Fruit fly (Drosophila melanogaster) whole organism, adult: Measurements from ENCODE around the gene sgg.

Experiments used
- CG11617 ChIP-seq: fragments of 200-800 bp; sonication (Bioruptor generic); optimal IDR thresholded peaks from 2 replicates; lab custom pipeline; 2017; ENCODE audit warnings: mild to moderate bottlenecking, missing biosample characterization, missing genetic modification reagents, missing genetic modification characterization
- CG12768 ChIP-seq: fragments of 200-800 bp; sonication (Bioruptor generic); optimal IDR thresholded peaks from 2 replicates; lab custom pipeline; 2017; ENCODE audit warnings: missing biosample characterization, missing genetic modification characterization, mild to moderate bottlenecking, moderate library complexity, missing genetic modification reagents
- CG14711 ChIP-seq: fragments of 200-800 bp; sonication (Bioruptor generic); optimal IDR thresholded peaks from 2 replicates; lab custom pipeline; 2018; ENCODE audit warnings: missing biosample characterization, mild to moderate bottlenecking, missing genetic modification characterization, moderate library complexity
- CG1620 ChIP-seq: fragments of 200-800 bp; sonication (Bioruptor generic); optimal IDR thresholded peaks from 2 replicates; lab custom pipeline; 2016; ENCODE audit warnings: missing biosample characterization, missing genetic modification characterization
- CG33017 ChIP-seq: fragments of 200-800 bp; sonication (Bioruptor generic); optimal IDR thresholded peaks from 2 replicates; lab custom pipeline; 2018; ENCODE audit warnings: missing biosample characterization, mild to moderate bottlenecking, missing genetic modification characterization, moderate library complexity
- CG5204 ChIP-seq: fragments of 200-800 bp; sonication (Bioruptor generic); optimal IDR thresholded peaks from 2 replicates; lab custom pipeline; 2016; ENCODE audit warnings: missing biosample characterization, missing genetic modification characterization
- CG7045 ChIP-seq: fragments of 200-800 bp; sonication (Bioruptor generic); optimal IDR thresholded peaks from 2 replicates; lab custom pipeline; 2017; ENCODE audit warnings: missing biosample characterization, mild to moderate bottlenecking, missing genetic modification characterization
- CG7101 ChIP-seq: fragments of 200-800 bp; sonication (Bioruptor generic); optimal IDR thresholded peaks from 2 replicates; lab custom pipeline; 2018; ENCODE audit warnings: missing biosample characterization, mild to moderate bottlenecking, missing genetic modification characterization, moderate library complexity
- Clk ChIP-seq: fragments of 200-800 bp; sonication (Bioruptor generic); optimal IDR thresholded peaks from 2 replicates; lab custom pipeline; 2017; ENCODE audit warnings: missing biosample characterization, missing genetic modification characterization
- Crg-1 ChIP-seq: fragments of 200-800 bp; sonication (Bioruptor generic); optimal IDR thresholded peaks from 2 replicates; lab custom pipeline; 2016; ENCODE audit warnings: missing biosample characterization, missing genetic modification characterization
- Hr96 ChIP-seq: fragments of 200-800 bp; sonication (Bioruptor generic); optimal IDR thresholded peaks from 2 replicates; lab custom pipeline; 2016; ENCODE audit warnings: missing biosample characterization, missing genetic modification characterization
- Mnt ChIP-seq: fragments of 200-800 bp; sonication (Bioruptor generic); optimal IDR thresholded peaks from 2 replicates; lab custom pipeline; 2016; ENCODE audit warnings: missing biosample characterization, mild to moderate bottlenecking, missing genetic modification characterization
- bab1 ChIP-seq: fragments of 200-800 bp; sonication (Bioruptor generic); optimal IDR thresholded peaks from 3 replicates; lab custom pipeline; 2019; ENCODE audit warnings: missing biosample characterization, mild to moderate bottlenecking, missing genetic modification characterization, moderate library complexity
- cic ChIP-seq: fragments of 200-800 bp; sonication (Bioruptor generic); optimal IDR thresholded peaks from 2 replicates; lab custom pipeline; 2017; ENCODE audit warnings: missing biosample characterization, mild to moderate bottlenecking, missing genetic modification characterization, moderate library complexity
- cnc ChIP-seq, 2 experiments: fragments of >200 bp; optimal IDR thresholded peaks; 2 replicates each; lab custom pipeline; 2017
- kay ChIP-seq: fragments of 200-800 bp; sonication (Bioruptor generic); peaks from one replicate; lab custom pipeline; 2016; ENCODE audit warnings: missing biosample characterization, missing genetic modification characterization, borderline replicate concordance
- ovo ChIP-seq: fragments of 200-800 bp; sonication (Bioruptor generic); optimal IDR thresholded peaks from 2 replicates; lab custom pipeline; 2016; ENCODE audit warnings: missing biosample characterization, missing genetic modification characterization
- pad ChIP-seq: fragments of 200-800 bp; sonication (Bioruptor generic); optimal IDR thresholded peaks from 3 replicates; lab custom pipeline; 2017; ENCODE audit warnings: missing biosample characterization, missing genetic modification characterization, mild to moderate bottlenecking, moderate library complexity, missing genetic modification reagents
- tj ChIP-seq: fragments of 200-800 bp; sonication (Bioruptor generic); optimal IDR thresholded peaks from 3 replicates; lab custom pipeline; 2017; ENCODE audit warnings: missing biosample characterization, mild to moderate bottlenecking, missing genetic modification characterization, moderate library complexity
- toe ChIP-seq: fragments of 200-800 bp; sonication (Bioruptor generic); optimal IDR thresholded peaks from 2 replicates; lab custom pipeline; 2016; ENCODE audit warnings: missing biosample characterization, missing genetic modification characterization

Gene sgg

DNA sequence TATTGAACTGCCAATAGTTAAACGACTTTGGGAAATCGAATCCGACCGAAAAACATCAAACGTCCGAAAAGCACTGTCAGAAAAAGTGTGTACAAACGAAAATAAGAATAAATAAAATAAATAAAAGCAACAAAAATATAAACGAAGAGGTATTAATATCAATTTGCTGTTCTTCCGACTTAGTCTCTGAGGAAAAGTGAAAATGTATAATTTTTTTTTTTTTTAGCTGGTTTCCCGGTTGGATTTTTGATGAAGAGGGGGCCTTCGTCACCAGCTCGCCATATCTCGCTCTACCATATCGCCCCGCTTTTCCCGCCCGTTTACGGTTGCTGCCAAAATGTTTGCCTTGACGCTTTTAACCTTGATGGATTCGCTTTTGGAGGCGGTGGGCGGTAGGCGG is 4.9 kb downstream of the sgg start:
- TF ChIP-seq CG14711 (no peak), Clk (no peak), Hr96 (GFP tag; lab: Kevin White, UChicago) (no peak), CG12768 (GFP tag; lab: Kevin White, UChicago) (no peak), ovo (GFP tag; lab: Kevin White, UChicago) (no peak)

DNA sequence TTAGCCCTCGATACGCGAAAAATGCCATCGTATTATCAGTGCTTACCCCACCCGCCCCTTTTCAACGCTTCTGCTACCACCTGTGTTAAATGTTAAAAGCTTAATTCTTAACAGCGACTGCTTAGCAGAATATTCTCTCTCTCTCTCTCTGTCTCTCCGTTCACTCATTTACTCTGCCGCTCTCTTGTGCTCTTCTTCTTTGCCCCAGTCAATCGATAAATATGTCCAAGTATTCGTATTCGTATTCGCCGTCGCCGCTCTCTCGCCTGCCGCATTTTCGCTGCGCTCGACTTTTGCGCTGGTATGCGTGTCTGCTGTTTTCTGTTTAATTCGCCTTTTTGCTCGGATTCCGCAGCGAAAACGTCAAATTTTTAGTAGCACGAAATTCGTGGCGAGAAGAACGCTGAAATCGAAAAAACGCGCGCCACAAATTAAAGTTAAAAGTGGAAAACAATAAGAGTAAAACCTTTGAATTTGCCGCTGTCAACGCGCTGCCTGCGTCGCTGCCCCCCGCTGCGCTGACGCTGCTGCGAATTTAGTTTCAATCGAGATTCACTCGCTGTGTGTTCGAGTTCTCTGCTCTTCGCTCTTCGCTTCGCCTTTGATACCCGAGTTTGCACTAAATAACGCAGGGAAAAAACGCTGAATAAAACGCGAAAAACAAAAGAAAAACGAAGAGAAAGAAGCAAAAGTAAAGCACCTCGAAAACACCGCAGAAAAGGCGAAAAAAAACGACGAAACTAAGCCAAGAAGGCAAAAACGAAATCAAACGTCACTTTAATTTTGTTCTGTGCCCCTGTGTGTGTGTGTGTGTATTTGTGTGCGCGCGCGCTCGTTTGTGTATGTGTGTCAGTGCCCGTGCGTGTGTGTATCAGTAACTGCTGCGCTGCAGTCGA is 9.0 kb downstream of the sgg start:
- TF ChIP-seq CG5204 (no peak), kay (GFP tag; lab: Kevin White, UChicago) (no peak), cic (GFP tag; lab: Kevin White, UChicago) (peak; percentile 21), ovo (GFP tag; lab: Kevin White, UChicago) (no peak), CG7101 (tag; lab: Kevin White, UChicago) (peak; percentile 30), toe (GFP tag; lab: Kevin White, UChicago) (no peak), tj (GFP tag; lab: Kevin White, UChicago) (peak; percentile 75), CG1620 (GFP tag; lab: Kevin White, UChicago) (no peak), CG11617 (GFP tag; lab: Kevin White, UChicago) (peak; percentile 36), Clk (no peak), pad (GFP tag; lab: Kevin White, UChicago) (peak; percentile 34), Mnt (peak; percentile 34), CG33017 (tag; lab: Kevin White, UChicago) (no peak), CG14711 (no peak), cnc (optimal IDR thresholded peaks at IDR 0.05; lab: Kevin White, UChicago) (no peak), Hr96 (GFP tag; lab: Kevin White, UChicago) (no peak), CG7045 (GFP tag; lab: Kevin White, UChicago) (no peak), Crg-1 (GFP tag; lab: Kevin White, UChicago) (no peak), CG12768 (GFP tag; lab: Kevin White, UChicago) (peak; percentile 23), bab1 (GFP tag; lab: Kevin White, UChicago) (peak; percentile 1)

DNA sequence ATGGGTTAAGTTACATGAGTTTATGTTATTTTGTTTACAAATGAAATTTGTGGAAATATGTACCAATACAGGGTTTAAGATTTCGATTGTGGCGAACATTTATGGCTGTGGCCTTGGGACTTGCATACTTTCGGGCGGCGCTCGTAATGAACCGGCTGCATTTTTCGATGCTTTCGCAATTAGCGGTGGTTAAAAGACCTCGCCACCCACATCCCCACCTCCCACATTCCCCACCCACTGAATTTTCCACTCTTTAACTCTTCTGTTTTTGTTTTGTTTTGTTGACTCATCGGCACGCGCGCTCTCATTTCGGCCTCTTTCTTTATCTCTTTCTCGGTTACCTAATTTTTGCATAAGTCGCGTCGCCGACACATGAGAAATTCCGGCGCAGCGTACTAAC is 11.8 kb downstream of the sgg start:
- TF ChIP-seq Clk (no peak), cnc (optimal IDR thresholded peaks at IDR 0.05; lab: Kevin White, UChicago) (no peak), cic (GFP tag; lab: Kevin White, UChicago) (no peak), tj (GFP tag; lab: Kevin White, UChicago) (no peak), pad (GFP tag; lab: Kevin White, UChicago) (no peak), bab1 (GFP tag; lab: Kevin White, UChicago) (no peak), ovo (GFP tag; lab: Kevin White, UChicago) (no peak)

DNA sequence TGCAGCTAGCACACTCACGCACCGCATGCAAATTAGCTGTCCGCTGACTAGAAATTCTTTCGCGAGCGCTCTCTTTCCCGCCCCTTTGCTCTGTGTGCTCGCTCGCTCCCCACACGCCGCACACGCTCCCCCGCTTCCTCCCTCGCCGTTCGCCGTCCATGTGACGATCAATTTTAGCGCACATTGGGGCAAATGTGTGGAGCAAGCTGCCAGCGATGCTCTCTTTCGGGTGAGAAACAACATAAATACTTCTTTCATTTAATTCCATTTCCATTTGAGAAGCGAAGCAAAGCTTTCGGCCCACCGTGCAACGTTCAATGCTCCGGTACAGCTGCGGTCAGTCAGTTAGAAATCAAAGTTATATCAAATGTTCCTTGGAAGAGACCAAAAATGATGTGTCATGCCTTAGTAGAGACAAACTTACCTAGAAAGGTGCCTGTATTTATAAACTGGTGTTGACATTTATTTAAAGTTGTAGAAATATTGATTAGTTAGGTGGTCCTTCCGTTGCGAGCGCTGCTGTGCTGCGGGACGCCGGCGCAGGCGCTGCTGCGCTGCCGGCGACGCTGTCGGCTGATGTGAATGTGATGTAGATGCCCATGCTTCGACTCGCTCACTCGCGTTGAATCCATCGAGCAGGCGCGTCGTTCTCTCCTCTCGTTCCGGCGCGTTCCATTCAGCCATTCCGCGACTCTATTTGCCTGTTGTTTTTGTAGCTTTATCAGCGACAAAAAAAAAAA is 12.4 kb downstream of the sgg start:
- TF ChIP-seq Hr96 (GFP tag; lab: Kevin White, UChicago) (peak; percentile 93), toe (GFP tag; lab: Kevin White, UChicago) (peak; percentile 49), ovo (GFP tag; lab: Kevin White, UChicago) (peak; percentile 46), CG14711 (peak; percentile 88), Mnt (peak; percentile 84), CG12768 (GFP tag; lab: Kevin White, UChicago) (peak; percentile 85), cnc (optimal IDR thresholded peaks at IDR 0.05; lab: Kevin White, UChicago) (no peak), CG1620 (GFP tag; lab: Kevin White, UChicago) (peak; percentile 84), Crg-1 (GFP tag; lab: Kevin White, UChicago) (peak; percentile 66), CG33017 (tag; lab: Kevin White, UChicago) (peak; percentile 88), CG7101 (tag; lab: Kevin White, UChicago) (peak; percentile 94), Clk (peak; percentile 77), cic (GFP tag; lab: Kevin White, UChicago) (peak; percentile 69), kay (GFP tag; lab: Kevin White, UChicago) (peak; percentile 56), tj (GFP tag; lab: Kevin White, UChicago) (peak; percentile 83), bab1 (GFP tag; lab: Kevin White, UChicago) (peak; percentile 95), CG5204 (peak; percentile 89), CG7045 (GFP tag; lab: Kevin White, UChicago) (peak; percentile 93), CG11617 (GFP tag; lab: Kevin White, UChicago) (peak; percentile 95), pad (GFP tag; lab: Kevin White, UChicago) (peak; percentile 83)

DNA sequence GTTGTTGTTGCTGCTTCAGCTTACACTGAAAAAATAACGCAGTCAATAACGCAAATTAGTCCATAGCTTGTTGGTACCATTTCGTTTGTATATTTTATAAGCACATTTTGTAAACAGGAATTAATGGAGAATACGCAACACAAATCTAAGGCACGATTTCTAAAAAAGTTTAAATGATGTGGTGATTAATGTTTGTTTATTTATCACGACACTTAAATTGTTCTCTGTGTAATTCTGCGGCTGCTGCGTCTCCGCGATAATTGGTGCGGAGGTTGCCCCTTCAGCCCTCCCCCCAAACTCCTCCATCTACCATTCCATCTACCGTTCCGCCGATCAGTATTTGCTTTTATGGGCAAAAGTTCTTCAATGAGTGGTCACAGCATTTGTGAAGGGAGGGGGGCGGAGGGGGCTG is 13.7 kb downstream of the sgg start:
- peak; percentile 34 for TF ChIP-seq kay (GFP tag; lab: Kevin White, UChicago)
- TF ChIP-seq ovo (GFP tag; lab: Kevin White, UChicago), result no peak
- TF ChIP-seq tj (GFP tag; lab: Kevin White, UChicago), result no peak
- no peak for TF ChIP-seq CG14711
